Worm (Caenorhabditis elegans) whole organism, late embryonic: ENCODE results near the gene anp-1.

Experiments used
- K02D7.2 ChIP-seq: sonication (generic microtip); optimal IDR thresholded peaks from 2 replicates; lab custom pipeline; 2017; ENCODE audit warnings: mild to moderate bottlenecking, missing genetic modification characterization, missing compliant biosample characterization
- T23F11.4 ChIP-seq: fragments of 200-800 bp; sonication (Bioruptor generic); optimal IDR thresholded peaks from 2 replicates; lab custom pipeline; 2018; ENCODE audit warnings: mild to moderate bottlenecking, missing genetic modification characterization, missing compliant biosample characterization
- Y22D7AL.16 ChIP-seq: sonication (generic microtip); optimal IDR thresholded peaks from 2 replicates; lab custom pipeline; 2016; ENCODE audit warnings: missing genetic modification characterization, missing compliant biosample characterization
- ama-1 ChIP-seq: fragments of 150-350 bp; optimal IDR thresholded peaks from 2 replicates; lab custom pipeline; 2014
- ceh-14 ChIP-seq: sonication (generic microtip); optimal IDR thresholded peaks from 2 replicates; lab custom pipeline; 2016; ENCODE audit warnings: missing genotype, missing genetic modification characterization, missing compliant biosample characterization
- ceh-18 ChIP-seq: sonication (generic microtip); optimal IDR thresholded peaks from 2 replicates; lab custom pipeline; 2016; ENCODE audit warnings: missing genetic modification characterization, missing compliant biosample characterization
- ceh-19 ChIP-seq: fragments of 200-800 bp; sonication (Bioruptor generic); optimal IDR thresholded peaks from 2 replicates; lab custom pipeline; 2018; ENCODE audit warnings: mild to moderate bottlenecking, missing genetic modification characterization, missing compliant biosample characterization
- ceh-22 ChIP-seq: sonication (generic microtip); optimal IDR thresholded peaks from 2 replicates; lab custom pipeline; 2017; ENCODE audit warnings: missing biosample characterization, missing genetic modification characterization
- ceh-24 ChIP-seq: sonication (generic microtip); optimal IDR thresholded peaks from 2 replicates; lab custom pipeline; 2016; ENCODE audit warnings: mild to moderate bottlenecking, missing genetic modification characterization, missing compliant biosample characterization
- ceh-31 ChIP-seq: sonication (generic microtip); optimal IDR thresholded peaks from 2 replicates; lab custom pipeline; 2016; ENCODE audit warnings: missing genetic modification characterization, missing compliant biosample characterization
- ceh-34 ChIP-seq: sonication (generic microtip); optimal IDR thresholded peaks from 2 replicates; lab custom pipeline; 2016; ENCODE audit warnings: mild to moderate bottlenecking, missing genetic modification characterization, missing compliant biosample characterization
- ceh-6 ChIP-seq: fragments of 200-800 bp; sonication (Bioruptor generic); optimal IDR thresholded peaks from 2 replicates; lab custom pipeline; 2018; ENCODE audit warnings: mild to moderate bottlenecking, missing genetic modification characterization, missing compliant biosample characterization
- ceh-9 ChIP-seq: sonication (generic microtip); optimal IDR thresholded peaks from 2 replicates; lab custom pipeline; 2016; ENCODE audit warnings: mild to moderate bottlenecking, missing genetic modification characterization, inconsistent platforms, missing compliant biosample characterization
- che-1 ChIP-seq: sonication (generic microtip); optimal IDR thresholded peaks from 2 replicates; lab custom pipeline; 2016; ENCODE audit warnings: mild to moderate bottlenecking, missing genetic modification characterization, missing compliant biosample characterization
- dmd-4 ChIP-seq: sonication (generic microtip); optimal IDR thresholded peaks from 2 replicates; lab custom pipeline; 2016; ENCODE audit warnings: borderline replicate concordance, missing genetic modification characterization, missing compliant biosample characterization
- elt-4 ChIP-seq: sonication (generic microtip); optimal IDR thresholded peaks from 2 replicates; lab custom pipeline; 2016; ENCODE audit warnings: missing genetic modification characterization, missing compliant biosample characterization
- ets-4 ChIP-seq: sonication (generic microtip); optimal IDR thresholded peaks from 2 replicates; lab custom pipeline; 2016; ENCODE audit warnings: missing genetic modification characterization, missing compliant biosample characterization
- eyg-1 ChIP-seq: sonication (generic microtip); optimal IDR thresholded peaks from 2 replicates; lab custom pipeline; 2016; ENCODE audit warnings: missing genotype, missing genetic modification characterization, missing compliant biosample characterization
- fkh-10 ChIP-seq: fragments of 150-350 bp; optimal IDR thresholded peaks from 2 replicates; lab custom pipeline; 2014; ENCODE audit warnings: missing biosample characterization, missing genetic modification reagents, missing genetic modification characterization
- hlh-15 ChIP-seq: sonication (generic microtip); optimal IDR thresholded peaks from 2 replicates; lab custom pipeline; 2016; ENCODE audit warnings: missing genetic modification characterization, missing compliant biosample characterization
- hlh-30 ChIP-seq: sonication (generic microtip); optimal IDR thresholded peaks from 2 replicates; lab custom pipeline; 2017; ENCODE audit warnings: antibody characterized with exemption, missing genetic modification characterization, missing compliant biosample characterization; ENCODE audit not compliant: insufficient read depth
- hlh-6 ChIP-seq: sonication (generic microtip); optimal IDR thresholded peaks from 2 replicates; lab custom pipeline; 2016; ENCODE audit warnings: missing genotype, missing genetic modification characterization, missing compliant biosample characterization
- hlh-8 ChIP-seq: sonication (generic microtip); optimal IDR thresholded peaks from 2 replicates; lab custom pipeline; 2016; ENCODE audit warnings: missing genotype, missing genetic modification characterization, missing compliant biosample characterization
- lim-6 ChIP-seq: sonication (generic microtip); optimal IDR thresholded peaks from 2 replicates; lab custom pipeline; 2016; ENCODE audit warnings: missing genetic modification characterization, missing compliant biosample characterization
- lin-11 ChIP-seq: fragments of 200-800 bp; sonication (Bioruptor generic); optimal IDR thresholded peaks from 2 replicates; lab custom pipeline; 2018; ENCODE audit warnings: mild to moderate bottlenecking, missing genetic modification characterization, missing compliant biosample characterization
- nfya-1 ChIP-seq: sonication (generic microtip); optimal IDR thresholded peaks from 2 replicates; lab custom pipeline; 2017; ENCODE audit warnings: missing genetic modification characterization, mild to moderate bottlenecking, missing compliant biosample characterization, antibody characterized with exemption, moderate library complexity
- pag-3 ChIP-seq: sonication (generic microtip); optimal IDR thresholded peaks from 2 replicates; lab custom pipeline; 2016; ENCODE audit warnings: missing compliant biosample characterization, missing genetic modification characterization, borderline replicate concordance
- pat-9 ChIP-seq: fragments of 200-800 bp; sonication (Bioruptor generic); optimal IDR thresholded peaks from 2 replicates; lab custom pipeline; 2018; ENCODE audit warnings: mild to moderate bottlenecking, missing genetic modification characterization, moderate library complexity, missing compliant biosample characterization
- pax-1 ChIP-seq: fragments of 150-350 bp; optimal IDR thresholded peaks from 2 replicates; lab custom pipeline; 2014; ENCODE audit warnings: missing biosample characterization, missing genetic modification characterization
- pqm-1 ChIP-seq: sonication (generic microtip); optimal IDR thresholded peaks from 2 replicates; lab custom pipeline; 2016; ENCODE audit warnings: missing genetic modification characterization, missing compliant biosample characterization
- ref-2 ChIP-seq: sonication (generic microtip); optimal IDR thresholded peaks from 2 replicates; lab custom pipeline; 2016; ENCODE audit warnings: missing genetic modification characterization, missing compliant biosample characterization
- rnt-1 ChIP-seq: sonication (generic microtip); optimal IDR thresholded peaks from 2 replicates; lab custom pipeline; 2016; ENCODE audit warnings: missing genetic modification characterization, missing compliant biosample characterization
- sdc-2 ChIP-seq: sonication (generic microtip); optimal IDR thresholded peaks from 2 replicates; lab custom pipeline; 2016; ENCODE audit warnings: missing genotype, missing genetic modification characterization, missing compliant biosample characterization
- sox-2 ChIP-seq: fragments of 200-800 bp; sonication (Bioruptor generic); IDR thresholded peaks from 2 replicates; pipeline ENCODE4 v1.3.6; 2022; ENCODE audit warnings: missing genetic modification reagents, missing genetic modification characterization, missing compliant biosample characterization
- tbx-2 ChIP-seq: sonication (generic microtip); optimal IDR thresholded peaks from 2 replicates; lab custom pipeline; 2016; ENCODE audit warnings: missing genetic modification characterization, missing compliant biosample characterization
- tbx-7 ChIP-seq: sonication (generic microtip); optimal IDR thresholded peaks from 2 replicates; lab custom pipeline; 2016; ENCODE audit warnings: missing genotype, missing genetic modification characterization, missing compliant biosample characterization
- ttx-3 ChIP-seq: sonication (generic microtip); optimal IDR thresholded peaks from 2 replicates; lab custom pipeline; 2016; ENCODE audit warnings: missing genetic modification reagents, missing genetic modification characterization, missing compliant biosample characterization
- unc-42 ChIP-seq: sonication (generic microtip); optimal IDR thresholded peaks from 2 replicates; lab custom pipeline; 2016; ENCODE audit warnings: missing genotype, missing genetic modification characterization, missing compliant biosample characterization
- unc-55 ChIP-seq: sonication (generic microtip); optimal IDR thresholded peaks from 2 replicates; lab custom pipeline; 2017; ENCODE audit warnings: missing biosample characterization, missing genetic modification reagents, missing genetic modification characterization
- zip-5 ChIP-seq: sonication (generic microtip); optimal IDR thresholded peaks from 2 replicates; lab custom pipeline; 2016; ENCODE audit warnings: missing genetic modification characterization, missing compliant biosample characterization

Gene anp-1

ce11 chrV:12859144-12859543 is at the start of gene anp-1:
TSS of gene anp-1 (plus strand) at chrV:12859444.
- no peak for TF ChIP-seq ceh-6 (GFP tag; lab: Kevin White, UChicago)

- TF ChIP-seq ceh-19 (GFP tag; lab: Kevin White, UChicago) (no peak), pat-9 (tag; lab: Kevin White, UChicago) (no peak), ceh-14 (no peak), T23F11.4 (GFP tag; lab: Kevin White, UChicago) (no peak), sox-2 (GFP tag; lab: Robert Waterston, UW) (no peak), fkh-10 (no peak), ceh-31 (tag; lab: Kevin White, UChicago) (no peak), zip-5 (no peak), tbx-2 (tag; lab: Kevin White, UChicago) (no peak), ceh-22 (tag; lab: Kevin White, UChicago) (no peak), ama-1 (no peak), rnt-1 (tag; lab: Kevin White, UChicago) (no peak), hlh-15 (tag; lab: Kevin White, UChicago) (no peak), lim-6 (tag; lab: Kevin White, UChicago) (no peak), tbx-7 (tag; lab: Kevin White, UChicago) (no peak), pax-1 (tag; lab: Kevin White, UChicago) (no peak), dmd-4 (tag; lab: Kevin White, UChicago) (no peak)
These were observed 49.4 kb upstream of the anp-1 start, which contains the start of gene ZC443.1 for ce11 chrV:12809876-12810275. TSS of gene ZC443.1 (minus strand) at chrV:12810080.

- TF ChIP-seq sdc-2 (tag; lab: Kevin White, UChicago): no peak
- peak; percentile 7 for TF ChIP-seq nfya-1 (tag; lab: Kevin White, UChicago)
These were observed 48.1 kb upstream of the anp-1 start, which contains the start of gene ZC443.2 for ce11 chrV:12811126-12811525. TSS of gene ZC443.2 (minus strand) at chrV:12811192.

ce11 chrV:12811810-12812209 is 47.4 kb upstream of the anp-1 start:
- peak; percentile 31 for TF ChIP-seq ceh-34 (tag; lab: Kevin White, UChicago)
- peak; percentile 62 for TF ChIP-seq ama-1
- TF ChIP-seq tbx-7 (tag; lab: Kevin White, UChicago): no peak

- no peak for TF ChIP-seq ceh-19 (GFP tag; lab: Kevin White, UChicago)
- TF ChIP-seq pax-1 (tag; lab: Kevin White, UChicago): no peak
- no peak for TF ChIP-seq pqm-1 (tag; lab: Kevin White, UChicago)
- no peak for TF ChIP-seq ceh-18 (tag; lab: Kevin White, UChicago)
- TF ChIP-seq hlh-8 (tag; lab: Kevin White, UChicago): no peak
- TF ChIP-seq ceh-9 (tag; lab: Kevin White, UChicago): no peak
- TF ChIP-seq ttx-3 (tag; lab: Kevin White, UChicago): no peak
- no peak for TF ChIP-seq eyg-1 (tag; lab: Kevin White, UChicago)
- TF ChIP-seq zip-5: no peak
- TF ChIP-seq ceh-24 (tag; lab: Kevin White, UChicago): no peak
- no peak for TF ChIP-seq ceh-14
These were observed 45.2 kb upstream of the anp-1 start, which contains the start of gene ZC443.3 for ce11 chrV:12814022-12814421. TSS of gene ZC443.3 (minus strand) at chrV:12814122.

ce11 chrV:12814481-12814882 is 44.8 kb upstream of the anp-1 start:
- peak; percentile 52 for TF ChIP-seq unc-42 (tag; lab: Kevin White, UChicago)
- TF ChIP-seq sdc-2 (tag; lab: Kevin White, UChicago): peak; percentile 28
- no peak for TF ChIP-seq K02D7.2 (tag; lab: Kevin White, UChicago)
- TF ChIP-seq lin-11 (tag; lab: Kevin White, UChicago): no peak
- TF ChIP-seq zip-5: no peak
- TF ChIP-seq che-1: no peak
- TF ChIP-seq tbx-2 (tag; lab: Kevin White, UChicago): peak; percentile 62
- no peak for TF ChIP-seq pag-3 (tag; lab: Kevin White, UChicago)
- TF ChIP-seq fkh-10: no peak
- TF ChIP-seq ets-4 (tag; lab: Kevin White, UChicago): peak; percentile 23
- no peak for TF ChIP-seq hlh-8 (tag; lab: Kevin White, UChicago)
- TF ChIP-seq Y22D7AL.16 (tag; lab: Kevin White, UChicago): no peak
- no peak for TF ChIP-seq ttx-3 (tag; lab: Kevin White, UChicago)
- peak; percentile 76 for TF ChIP-seq ceh-31 (tag; lab: Kevin White, UChicago)
- TF ChIP-seq hlh-30: peak; percentile 96
- peak; percentile 40 for TF ChIP-seq ref-2 (tag; lab: Kevin White, UChicago)
- TF ChIP-seq pax-1 (tag; lab: Kevin White, UChicago): no peak
- TF ChIP-seq nfya-1 (tag; lab: Kevin White, UChicago): peak; percentile 49
- no peak for TF ChIP-seq ceh-6 (GFP tag; lab: Kevin White, UChicago)
- peak; percentile 69 for TF ChIP-seq ceh-18 (tag; lab: Kevin White, UChicago)
- TF ChIP-seq elt-4 (tag; lab: Kevin White, UChicago): no peak
- TF ChIP-seq ceh-14: peak; percentile 42
- peak; percentile 58 for TF ChIP-seq hlh-6 (tag; lab: Kevin White, UChicago)
- peak; percentile 70 for TF ChIP-seq unc-55
- peak; percentile 84 for TF ChIP-seq ceh-34 (tag; lab: Kevin White, UChicago)
